1 fruit fly cellular context compared by ENCODE assay signal in the genomic region with DNA sequence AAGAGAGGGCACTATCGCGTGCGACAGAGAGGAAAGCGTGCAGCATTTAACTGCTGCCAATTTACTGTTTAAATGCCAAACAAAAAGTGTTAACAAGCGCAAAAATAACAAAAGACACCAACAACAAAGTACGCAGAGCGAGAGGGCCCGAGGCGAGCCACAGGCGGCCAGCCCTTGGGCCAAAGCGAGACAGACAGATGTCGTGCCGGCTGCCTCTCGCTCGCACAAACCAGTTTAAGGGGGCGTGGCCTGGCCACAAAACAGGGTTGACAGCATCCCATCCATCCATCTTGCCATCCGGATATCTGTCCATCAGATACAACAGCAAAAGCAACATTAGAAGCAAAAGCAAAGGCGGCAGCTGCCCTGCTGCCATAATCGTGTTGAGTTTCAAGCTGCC.
TF ChIP-seq lines count a peak whose summit lies in the region.

No protein-coding gene starts in this region.

TF ChIP-seq in whole organism, embryonic, 481 proteins besides CTCF, POLR2A, EP300 and RAD21 (continued from another document):
- TF ChIP-seq CG10431 (GFP tag; optimal IDR thresholded peaks at IDR 0.05; lab: Kevin White, UChicago) (no peak), Tbp (GFP tag; optimal IDR thresholded peaks at IDR 0.05; lab: Kevin White, UChicago) (no peak), CG8281 (tag; optimal IDR thresholded peaks at IDR 0.05; lab: Kevin White, UChicago) (no peak), onecut (GFP tag; IDR thresholded peaks at IDR 0.05; lab: Robert Waterston, UW) (no peak), jumu (GFP tag; optimal IDR thresholded peaks at IDR 0.05; lab: Kevin White, UChicago) (no peak), GATAe (GFP tag; conservative IDR thresholded peaks at IDR 0.05; lab: Robert Waterston, UW) (no peak), CG9797 (GFP tag; optimal IDR thresholded peaks at IDR 0.05; lab: Kevin White, UChicago) (no peak), NfI (GFP tag; optimal IDR thresholded peaks at IDR 0.05; lab: Kevin White, UChicago) (no peak), CG11696 (GFP tag; IDR thresholded peaks at IDR 0.05; lab: Robert Waterston, UW) (no peak), BtbVII (GFP tag; optimal IDR thresholded peaks at IDR 0.05; lab: Kevin White, UChicago) (no peak), CG17186 (GFP tag; optimal IDR thresholded peaks at IDR 0.05; lab: Kevin White, UChicago) (no peak), Mrtf (GFP tag; IDR thresholded peaks at IDR 0.05; lab: Robert Waterston, UW) (no peak), tin (GFP tag; optimal IDR thresholded peaks at IDR 0.05; lab: Kevin White, UChicago) (no peak), CG7987 (GFP tag; optimal IDR thresholded peaks at IDR 0.05; lab: Kevin White, UChicago) (no peak), Ada2b (GFP tag; IDR thresholded peaks at IDR 0.05; lab: Robert Waterston, UW) (no peak), Aef1 (GFP tag; IDR thresholded peaks at IDR 0.05; lab: Robert Waterston, UW) (peak; percentile 31; the same call in 1 of the 3 replicates), bowl (GFP tag; IDR thresholded peaks at IDR 0.05; lab: Robert Waterston, UW) (no peak), ara (GFP tag; IDR thresholded peaks at IDR 0.05; lab: Robert Waterston, UW) (0 out of 2 replicates have a peak, but pooled peaks have one; percentile 13), CG32772 (GFP tag; IDR thresholded peaks at IDR 0.05; lab: Robert Waterston, UW) (no peak), CG15479 (GFP tag; optimal IDR thresholded peaks at IDR 0.05; lab: Kevin White, UChicago) (no peak), repo (GFP tag; optimal IDR thresholded peaks at IDR 0.05; lab: Kevin White, UChicago) (no peak), Blimp-1 (GFP tag; optimal IDR thresholded peaks at IDR 0.05; lab: Kevin White, UChicago) (no peak), CkIIα-i1 (GFP tag; IDR thresholded peaks at IDR 0.05; lab: Robert Waterston, UW) (no peak), CoRest (tag; optimal IDR thresholded peaks at IDR 0.05; lab: Kevin White, UChicago) (peak; percentile 1), CG17568 (GFP tag; optimal IDR thresholded peaks at IDR 0.05; lab: Kevin White, UChicago) (no peak), NC2β (GFP tag; optimal IDR thresholded peaks at IDR 0.05; lab: Kevin White, UChicago) (no peak), fd64A (GFP tag; optimal IDR thresholded peaks at IDR 0.05; lab: Kevin White, UChicago) (no peak), sr (GFP tag; IDR thresholded peaks at IDR 0.05; lab: Robert Waterston, UW) (no peak), CG17802 (tag; optimal IDR thresholded peaks at IDR 0.05; lab: Kevin White, UChicago) (no peak), CG14050 (GFP tag; IDR thresholded peaks at IDR 0.05; lab: Robert Waterston, UW) (no peak), sisA (GFP tag; IDR thresholded peaks at IDR 0.05; lab: Robert Waterston, UW) (no peak), pzg (GFP tag; optimal IDR thresholded peaks at IDR 0.05; lab: Kevin White, UChicago) (no peak), Optix (GFP tag; IDR thresholded peaks at IDR 0.05; lab: Robert Waterston, UW) (no peak), CG15269 (tag; optimal IDR thresholded peaks at IDR 0.05; lab: Kevin White, UChicago) (no peak), cwo (GFP tag; optimal IDR thresholded peaks at IDR 0.05; lab: Kevin White, UChicago) (no peak), B-H2 (GFP tag; optimal IDR thresholded peaks at IDR 0.05; lab: Kevin White, UChicago) (peak; percentile 50)
